Fruit fly (Drosophila melanogaster): ENCODE measurements around the gene CG4080.

The CG4080 gene

dm6 chr3L:9426656-9427294 lies 27.7 kb upstream of the CG4080 start, which contains the start of the genes Atat and Shc (continued):
- TF ChIP-seq twi (tag; optimal IDR thresholded peaks at IDR 0.05) = peak; percentile 96
- TF ChIP-seq CG7839 (tag; optimal IDR thresholded peaks at IDR 0.05) = peak; percentile 99
- TF ChIP-seq chif (GFP tag; optimal IDR thresholded peaks at IDR 0.05) = peak; percentile 99 to 100
- TF ChIP-seq oc (tag; optimal IDR thresholded peaks at IDR 0.05) = peak; percentile 97
- peak; percentile 98 for TF ChIP-seq CG43689 (GFP tag; IDR thresholded peaks at IDR 0.05)
- TF ChIP-seq CG18262 (tag; optimal IDR thresholded peaks at IDR 0.05) = peak; percentile 96
- peak; percentile 64; the same call in 1 of the 3 replicates for TF ChIP-seq CG7963 (GFP tag; IDR thresholded peaks at IDR 0.05; ENCODE audit: partially characterized antibody)
- TF ChIP-seq gsb-n (tag; optimal IDR thresholded peaks at IDR 0.05) = peak; percentile 97
- TF ChIP-seq otp (GFP tag; IDR thresholded peaks at IDR 0.05) = peak; percentile 99
- peak; percentile 99 for TF ChIP-seq Ada2b (GFP tag; IDR thresholded peaks at IDR 0.05)
- peak; percentile 97 for TF ChIP-seq CG11695 (GFP tag; IDR thresholded peaks at IDR 0.05)
- TF ChIP-seq wor (GFP tag; IDR thresholded peaks at IDR 0.05) = peak; percentile 99
- peak; percentile 99 for TF ChIP-seq CG5245 (GFP tag; optimal IDR thresholded peaks at IDR 0.05)
- TF ChIP-seq sim (GFP tag; IDR thresholded peaks at IDR 0.05) = peak; percentile 95
- TF ChIP-seq ssp (GFP tag; IDR thresholded peaks at IDR 0.05) = peak; percentile 97
- TF ChIP-seq jing (GFP tag; optimal IDR thresholded peaks at IDR 0.05) = peak; percentile 99
- TF ChIP-seq hb (GFP tag; IDR thresholded peaks at IDR 0.05; ENCODE audit: partially characterized antibody) = peak; percentile 86
- peak; percentile 96 for TF ChIP-seq bowl (GFP tag; IDR thresholded peaks at IDR 0.05)
- TF ChIP-seq CG7556 (GFP tag; optimal IDR thresholded peaks at IDR 0.05) = peak; percentile 96
- peak; percentile 99 for TF ChIP-seq B-H1 (GFP tag; IDR thresholded peaks at IDR 0.05)
- peak; percentile 100 for TF ChIP-seq CHES-1-like (GFP tag; optimal IDR thresholded peaks at IDR 0.05)
- peak; percentile 98 for TF ChIP-seq CG17361 (GFP tag; IDR thresholded peaks at IDR 0.05)
- peak; percentile 98 for TF ChIP-seq Fer1 (GFP tag; optimal IDR thresholded peaks at IDR 0.05)
- TF ChIP-seq CG6272 (GFP tag; IDR thresholded peaks at IDR 0.05) = peak; percentile 100
- TF ChIP-seq CG6689 (GFP tag; IDR thresholded peaks at IDR 0.05) = peak; percentile 99
- peak; percentile 100 for TF ChIP-seq CG9215 (GFP tag; IDR thresholded peaks at IDR 0.05)
- peak; percentile 93 for TF ChIP-seq CG6765 (GFP tag; optimal IDR thresholded peaks at IDR 0.05)
- peak; percentile 96 for TF ChIP-seq dati (GFP tag; IDR thresholded peaks at IDR 0.05)
- peak; percentile 55 for TF ChIP-seq CG8478 (optimal IDR thresholded peaks at IDR 0.05)
- TF ChIP-seq CTCF (GFP tag; optimal IDR thresholded peaks at IDR 0.05) = peak; percentile 62
- peak; percentile 12 for TF ChIP-seq CG15479 (GFP tag; optimal IDR thresholded peaks at IDR 0.05)
- TF ChIP-seq schlank (tag; optimal IDR thresholded peaks at IDR 0.05) = peak; percentile 98
- peak; percentile 99 for TF ChIP-seq nmo (GFP tag; optimal IDR thresholded peaks at IDR 0.05)
- TF ChIP-seq da (GFP tag; optimal IDR thresholded peaks at IDR 0.05) = peak; percentile 99
- TF ChIP-seq sisA (GFP tag; IDR thresholded peaks at IDR 0.05) = peak; percentile 100
- TF ChIP-seq kni (GFP tag; optimal IDR thresholded peaks at IDR 0.05) = peak; percentile 85
- TF ChIP-seq CG2120 (GFP tag; optimal IDR thresholded peaks at IDR 0.05) = peak; percentile 100
- peak; percentile 99 for TF ChIP-seq CG10209 (GFP tag; optimal IDR thresholded peaks at IDR 0.05)
- TF ChIP-seq CG12104 (GFP tag; optimal IDR thresholded peaks at IDR 0.05) = peak; percentile 98
- TF ChIP-seq CG11085 (GFP tag; IDR thresholded peaks at IDR 0.05) = peak; percentile 100
- peak; percentile 98 for TF ChIP-seq GATAe (GFP tag; conservative IDR thresholded peaks at IDR 0.05)
- peak; percentile 93 for TF ChIP-seq MTF-1 (GFP tag; optimal IDR thresholded peaks at IDR 0.05; ENCODE audit: borderline replicate concordance)
- peak; percentile 95 for TF ChIP-seq CG10274 (GFP tag; optimal IDR thresholded peaks at IDR 0.05)
- peak; percentile 99 for TF ChIP-seq lab (GFP tag; optimal IDR thresholded peaks at IDR 0.05)
- TF ChIP-seq Med (GFP tag) = peak; percentile 100
- peak; percentile 99 for TF ChIP-seq C15 (GFP tag; IDR thresholded peaks at IDR 0.05)
- TF ChIP-seq MESR4 (GFP tag; optimal IDR thresholded peaks at IDR 0.05) = peak; percentile 69
- peak; percentile 99 for TF ChIP-seq CG2199 (GFP tag; IDR thresholded peaks at IDR 0.05)
- TF ChIP-seq Hr78 (GFP tag; optimal IDR thresholded peaks at IDR 0.05) = peak in 1 of 2 experiments; percentile 81
- peak; percentile 99 for TF ChIP-seq rib (GFP tag; IDR thresholded peaks at IDR 0.05)
- peak; percentile 100 for TF ChIP-seq CG9876 (GFP tag; optimal IDR thresholded peaks at IDR 0.05)

All from whole organism, embryonic.